Worm (Caenorhabditis elegans) whole organism, late embryonic: ENCODE measurements around the gene R151.10.

Experiments used
- C08G9.2 ChIP-seq: sonication (generic microtip); optimal IDR thresholded peaks from 2 replicates; lab custom pipeline; 2016; ENCODE audit warnings: mild to moderate bottlenecking, missing genetic modification characterization, moderate library complexity, missing compliant biosample characterization
- F13H6.1 ChIP-seq: sonication (generic microtip); optimal IDR thresholded peaks from 2 replicates; lab custom pipeline; 2016; ENCODE audit warnings: missing genetic modification characterization, missing compliant biosample characterization
- K09A11.1 ChIP-seq: sonication (generic microtip); optimal IDR thresholded peaks from 2 replicates; lab custom pipeline; 2017; ENCODE audit warnings: antibody characterized with exemption, mild to moderate bottlenecking, missing genetic modification characterization, missing compliant biosample characterization; ENCODE audit not compliant: insufficient read depth
- T23F11.4 ChIP-seq: fragments of 200-800 bp; sonication (Bioruptor generic); optimal IDR thresholded peaks from 2 replicates; lab custom pipeline; 2018; ENCODE audit warnings: mild to moderate bottlenecking, missing genetic modification characterization, missing compliant biosample characterization
- ahr-1 ChIP-seq: sonication (generic microtip); optimal IDR thresholded peaks from 2 replicates; lab custom pipeline; 2016; ENCODE audit warnings: missing genetic modification characterization, missing compliant biosample characterization
- ama-1 ChIP-seq: fragments of 150-350 bp; optimal IDR thresholded peaks from 2 replicates; lab custom pipeline; 2014
- ceh-14 ChIP-seq: sonication (generic microtip); optimal IDR thresholded peaks from 2 replicates; lab custom pipeline; 2016; ENCODE audit warnings: missing genotype, missing genetic modification characterization, missing compliant biosample characterization
- ceh-18 ChIP-seq: sonication (generic microtip); optimal IDR thresholded peaks from 2 replicates; lab custom pipeline; 2016; ENCODE audit warnings: missing genetic modification characterization, missing compliant biosample characterization
- ceh-22 ChIP-seq: sonication (generic microtip); optimal IDR thresholded peaks from 2 replicates; lab custom pipeline; 2017; ENCODE audit warnings: missing biosample characterization, missing genetic modification characterization
- ceh-24 ChIP-seq: sonication (generic microtip); optimal IDR thresholded peaks from 2 replicates; lab custom pipeline; 2016; ENCODE audit warnings: mild to moderate bottlenecking, missing genetic modification characterization, missing compliant biosample characterization
- ceh-30 ChIP-seq: fragments of 150-350 bp; optimal IDR thresholded peaks from 2 replicates; lab custom pipeline; 2014; ENCODE audit warnings: missing biosample characterization, missing genetic modification characterization
- ceh-34 ChIP-seq: sonication (generic microtip); optimal IDR thresholded peaks from 2 replicates; lab custom pipeline; 2016; ENCODE audit warnings: mild to moderate bottlenecking, missing genetic modification characterization, missing compliant biosample characterization
- ceh-6 ChIP-seq: fragments of 200-800 bp; sonication (Bioruptor generic); optimal IDR thresholded peaks from 2 replicates; lab custom pipeline; 2018; ENCODE audit warnings: mild to moderate bottlenecking, missing genetic modification characterization, missing compliant biosample characterization
- ceh-9 ChIP-seq: sonication (generic microtip); optimal IDR thresholded peaks from 2 replicates; lab custom pipeline; 2016; ENCODE audit warnings: mild to moderate bottlenecking, missing genetic modification characterization, inconsistent platforms, missing compliant biosample characterization
- che-1 ChIP-seq: sonication (generic microtip); optimal IDR thresholded peaks from 2 replicates; lab custom pipeline; 2016; ENCODE audit warnings: mild to moderate bottlenecking, missing genetic modification characterization, missing compliant biosample characterization
- dmd-4 ChIP-seq: sonication (generic microtip); optimal IDR thresholded peaks from 2 replicates; lab custom pipeline; 2016; ENCODE audit warnings: borderline replicate concordance, missing genetic modification characterization, missing compliant biosample characterization
- gmeb-2 ChIP-seq: sonication (generic microtip); optimal IDR thresholded peaks from 2 replicates; lab custom pipeline; 2016; ENCODE audit warnings: missing genetic modification characterization, inconsistent platforms, missing compliant biosample characterization
- hlh-13 ChIP-seq: fragments of 200-800 bp; sonication (Bioruptor generic); optimal IDR thresholded peaks from 2 replicates; lab custom pipeline; 2018; ENCODE audit warnings: mild to moderate bottlenecking, missing genetic modification characterization, missing compliant biosample characterization
- hlh-15 ChIP-seq: sonication (generic microtip); optimal IDR thresholded peaks from 2 replicates; lab custom pipeline; 2016; ENCODE audit warnings: missing genetic modification characterization, missing compliant biosample characterization
- hlh-30 ChIP-seq: sonication (generic microtip); optimal IDR thresholded peaks from 2 replicates; lab custom pipeline; 2017; ENCODE audit warnings: antibody characterized with exemption, missing genetic modification characterization, missing compliant biosample characterization; ENCODE audit not compliant: insufficient read depth
- hlh-8 ChIP-seq: sonication (generic microtip); optimal IDR thresholded peaks from 2 replicates; lab custom pipeline; 2016; ENCODE audit warnings: missing genotype, missing genetic modification characterization, missing compliant biosample characterization
- lim-6 ChIP-seq: sonication (generic microtip); optimal IDR thresholded peaks from 2 replicates; lab custom pipeline; 2016; ENCODE audit warnings: missing genetic modification characterization, missing compliant biosample characterization
- lin-11 ChIP-seq: fragments of 200-800 bp; sonication (Bioruptor generic); optimal IDR thresholded peaks from 2 replicates; lab custom pipeline; 2018; ENCODE audit warnings: mild to moderate bottlenecking, missing genetic modification characterization, missing compliant biosample characterization
- nfya-1 ChIP-seq: sonication (generic microtip); optimal IDR thresholded peaks from 2 replicates; lab custom pipeline; 2017; ENCODE audit warnings: missing genetic modification characterization, mild to moderate bottlenecking, missing compliant biosample characterization, antibody characterized with exemption, moderate library complexity
- odd-2 ChIP-seq: sonication (generic microtip); optimal IDR thresholded peaks from 2 replicates; lab custom pipeline; 2017; ENCODE audit warnings: antibody characterized with exemption, mild to moderate bottlenecking, missing genetic modification characterization, missing compliant biosample characterization
- pha-2 ChIP-seq: sonication (generic microtip); optimal IDR thresholded peaks from 2 replicates; lab custom pipeline; 2017; ENCODE audit warnings: mild to moderate bottlenecking, missing genetic modification characterization, missing compliant biosample characterization
- pqm-1 ChIP-seq: sonication (generic microtip); optimal IDR thresholded peaks from 2 replicates; lab custom pipeline; 2016; ENCODE audit warnings: missing genetic modification characterization, missing compliant biosample characterization
- rnt-1 ChIP-seq: sonication (generic microtip); optimal IDR thresholded peaks from 2 replicates; lab custom pipeline; 2016; ENCODE audit warnings: missing genetic modification characterization, missing compliant biosample characterization
- sox-2 ChIP-seq: fragments of 200-800 bp; sonication (Bioruptor generic); IDR thresholded peaks from 2 replicates; pipeline ENCODE4 v1.3.6; 2022; ENCODE audit warnings: missing genetic modification reagents, missing genetic modification characterization, missing compliant biosample characterization
- tbx-2 ChIP-seq: sonication (generic microtip); optimal IDR thresholded peaks from 2 replicates; lab custom pipeline; 2016; ENCODE audit warnings: missing genetic modification characterization, missing compliant biosample characterization
- unc-3 ChIP-seq, 2 experiments: fragments of 200-800 bp in 1 of 2; sonication (Bioruptor generic) in 1 of 2; sonication (generic microtip) in 1 of 2; conservative IDR thresholded peaks in 1 of 2; optimal IDR thresholded peaks in 1 of 2; 2 replicates each; pipeline versions ENCODE4 v1.3.6 to Lab custom; 2016 to 2022; ENCODE audit warnings: missing compliant biosample characterization in 2 of 2, missing genetic modification characterization in 2 of 2, missing genetic modification reagents in 1 of 2
- unc-42 ChIP-seq: sonication (generic microtip); optimal IDR thresholded peaks from 2 replicates; lab custom pipeline; 2016; ENCODE audit warnings: missing genotype, missing genetic modification characterization, missing compliant biosample characterization
- unc-55 ChIP-seq: sonication (generic microtip); optimal IDR thresholded peaks from 2 replicates; lab custom pipeline; 2017; ENCODE audit warnings: missing biosample characterization, missing genetic modification reagents, missing genetic modification characterization
- zip-5 ChIP-seq: sonication (generic microtip); optimal IDR thresholded peaks from 2 replicates; lab custom pipeline; 2016; ENCODE audit warnings: missing genetic modification characterization, missing compliant biosample characterization
- ztf-16 ChIP-seq: sonication (generic microtip); optimal IDR thresholded peaks from 2 replicates; lab custom pipeline; 2017; ENCODE audit warnings: missing genetic modification characterization, missing compliant biosample characterization

R151.10 gene

DNA sequence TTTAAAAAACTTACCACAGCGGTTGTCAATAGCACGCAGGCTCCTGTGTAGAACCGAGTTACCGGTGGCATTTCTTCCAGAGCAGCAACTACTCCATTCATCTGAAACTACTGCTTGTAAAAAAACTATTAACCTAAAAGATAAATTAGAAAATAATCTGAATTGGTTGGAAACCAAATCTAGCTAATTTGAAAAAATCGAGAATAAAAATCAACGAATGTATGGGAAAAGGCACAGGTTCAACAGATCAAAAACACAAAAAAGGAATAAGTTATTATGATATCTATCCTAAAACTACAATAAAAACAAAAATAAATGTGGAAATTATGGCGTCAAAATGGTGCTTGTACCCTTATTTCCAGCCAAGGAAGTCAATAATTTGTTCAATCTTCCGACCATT is 7.7 kb downstream of the R151.10 start, which contains the start of gene der-2:
der-2 (minus strand) TSS at position 101 of the 400 bp plus-strand sequence.
- no peak for TF ChIP-seq ceh-22 (tag; lab: Kevin White, UChicago)
- no peak for TF ChIP-seq F13H6.1 (tag; lab: Kevin White, UChicago)
- no peak for TF ChIP-seq odd-2 (tag; lab: Kevin White, UChicago)
- no peak for TF ChIP-seq ahr-1 (tag; lab: Kevin White, UChicago)
- TF ChIP-seq pha-2 (tag; lab: Kevin White, UChicago) = no peak
- TF ChIP-seq sox-2 = no peak
- no peak for TF ChIP-seq hlh-30 (tag; lab: Kevin White, UChicago)
- no peak for TF ChIP-seq dmd-4 (tag; lab: Kevin White, UChicago)
- no peak for TF ChIP-seq unc-3 (GFP tag; conservative IDR thresholded peaks at IDR 0.05; lab: Robert Waterston, UW)
- TF ChIP-seq unc-3 (tag; optimal IDR thresholded peaks at IDR 0.05; lab: Kevin White, UChicago) = no peak
- TF ChIP-seq lim-6 = no peak
- TF ChIP-seq gmeb-2 = no peak
- no peak for TF ChIP-seq C08G9.2 (tag; lab: Kevin White, UChicago)
- no peak for TF ChIP-seq ceh-24 (tag; lab: Kevin White, UChicago)
- TF ChIP-seq ztf-16 (tag; lab: Kevin White, UChicago) = no peak
- no peak for TF ChIP-seq ceh-14
- TF ChIP-seq hlh-8 (tag; lab: Kevin White, UChicago) = no peak

- TF ChIP-seq unc-42 = no peak
- TF ChIP-seq ceh-30 (tag; lab: Kevin White, UChicago) = no peak
- TF ChIP-seq K09A11.1 (tag; lab: Kevin White, UChicago) = no peak
- no peak for TF ChIP-seq pqm-1 (tag; lab: Kevin White, UChicago)
- TF ChIP-seq lin-11 (tag; lab: Kevin White, UChicago) = no peak
- no peak for TF ChIP-seq zip-5 (tag; lab: Kevin White, UChicago)
- no peak for TF ChIP-seq ceh-9 (tag; lab: Kevin White, UChicago)
- no peak for TF ChIP-seq ama-1 (lab: Kevin White, UChicago)
- TF ChIP-seq ceh-22 (tag; lab: Kevin White, UChicago) = no peak
Measured at ce11 chrIII:7221103-7221502, 9.6 kb downstream of the R151.10 start.

ce11 chrIII:7216924-7217521 is 13.7 kb downstream of the R151.10 start:
- TF ChIP-seq rnt-1 (tag; lab: Kevin White, UChicago) (peak; percentile 78), ceh-18 (tag; lab: Kevin White, UChicago) (peak; percentile 92), ceh-34 (tag; lab: Kevin White, UChicago) (peak; percentile 6), nfya-1 (peak; percentile 46), hlh-15 (no peak), zip-5 (tag; lab: Kevin White, UChicago) (no peak), unc-55 (GFP tag; lab: Kevin White, UChicago) (peak; percentile 88)
- TF ChIP-seq, all 69 proteins: peak for 5

ce11 chrIII:7216226-7216625 is 14.5 kb downstream of the R151.10 start, which contains the start of gene R151.1:
TSS of gene R151.1 (plus strand) at chrIII:7216526.
- TF ChIP-seq T23F11.4 (GFP tag; lab: Kevin White, UChicago) = no peak
- TF ChIP-seq dmd-4 (tag; lab: Kevin White, UChicago) = no peak
- no peak for TF ChIP-seq ceh-34 (tag; lab: Kevin White, UChicago)
- no peak for TF ChIP-seq tbx-2 (tag; lab: Kevin White, UChicago)
- TF ChIP-seq C08G9.2 (tag; lab: Kevin White, UChicago) = no peak
- TF ChIP-seq gmeb-2 = no peak
- TF ChIP-seq che-1 (tag; lab: Kevin White, UChicago) = no peak

DNA sequence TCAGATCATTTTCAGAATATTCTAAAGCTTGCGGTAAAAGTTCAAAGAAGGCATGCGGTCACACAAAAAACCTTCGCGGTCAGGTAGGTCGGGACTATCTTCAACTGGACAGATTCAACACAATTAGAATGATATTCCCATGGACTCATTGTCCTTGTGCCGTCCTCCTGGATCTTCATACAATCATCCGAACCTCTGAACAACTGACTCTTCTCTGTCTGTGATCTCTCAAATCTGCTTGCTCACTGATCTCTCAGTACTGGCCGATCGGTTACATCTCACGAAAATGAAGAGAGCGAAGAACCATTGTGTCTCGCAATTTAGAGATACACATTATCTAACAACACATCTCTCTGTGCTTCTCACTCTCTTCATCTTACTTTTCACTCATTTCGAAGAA is 15.2 kb downstream of the R151.10 start:
- TF ChIP-seq nfya-1 (no peak), ceh-6 (GFP tag; lab: Kevin White, UChicago) (no peak), hlh-13 (GFP tag; lab: Kevin White, UChicago) (no peak), pqm-1 (tag; lab: Kevin White, UChicago) (no peak), rnt-1 (tag; lab: Kevin White, UChicago) (peak; percentile 23)
